Fruit fly (Drosophila melanogaster) whole organism, embryonic: ENCODE measurements around the gene CG5937.

ENCODE experiments used
- ATbp ChIP-seq: fragments of 200-800 bp; sonication (Bioruptor generic); optimal IDR thresholded peaks from 2 replicates; lab custom pipeline; 2017; ENCODE audit warnings: missing biosample characterization, mild to moderate bottlenecking, missing genetic modification characterization, missing genetic modification reagents
- Atf3 ChIP-seq: fragments of 200-800 bp; sonication (Bioruptor generic); optimal IDR thresholded peaks from 3 replicates; lab custom pipeline; 2016; ENCODE audit warnings: missing biosample characterization, missing genetic modification characterization
- B-H2 ChIP-seq: fragments of 200-800 bp; sonication (Bioruptor generic); optimal IDR thresholded peaks from 2 replicates; lab custom pipeline; 2018; ENCODE audit warnings: missing biosample characterization, mild to moderate bottlenecking, missing genetic modification characterization
- Bgb ChIP-seq: fragments of 200-800 bp; sonication (Bioruptor generic); IDR thresholded peaks from 2 replicates; pipeline ENCODE4 v1.3.6; 2022; ENCODE audit warnings: missing biosample characterization, missing genetic modification characterization; ENCODE audit not compliant: partially characterized antibody
- CG12219 ChIP-seq: fragments of 200-800 bp; sonication (Bioruptor generic); optimal IDR thresholded peaks from 3 replicates; lab custom pipeline; 2018; ENCODE audit warnings: missing biosample characterization, mild to moderate bottlenecking, missing genetic modification characterization
- CG14050 ChIP-seq: fragments of 200-800 bp; sonication (Bioruptor generic); IDR thresholded peaks from 3 replicates; pipeline ENCODE4 v1.3.6; 2022; ENCODE audit warnings: missing biosample characterization, missing genetic modification characterization
- CG14667 ChIP-seq: fragments of 200-800 bp; sonication (Bioruptor generic); IDR thresholded peaks from 2 replicates; pipeline ENCODE4 v1.3.6; 2022; ENCODE audit warnings: missing biosample characterization, missing genetic modification characterization
- CG16863 ChIP-seq: fragments of 200-800 bp; sonication (Bioruptor generic); optimal IDR thresholded peaks from 3 replicates; lab custom pipeline; 2016; ENCODE audit warnings: missing biosample characterization, missing genetic modification characterization
- CG17568 ChIP-seq: fragments of 200-800 bp; sonication (Bioruptor generic); optimal IDR thresholded peaks from 2 replicates; lab custom pipeline; 2018; ENCODE audit warnings: missing biosample characterization, mild to moderate bottlenecking, missing genetic modification characterization, moderate library complexity
- CG17912 ChIP-seq: fragments of 200-800 bp; sonication (Bioruptor generic); optimal IDR thresholded peaks from 2 replicates; lab custom pipeline; 2018; ENCODE audit warnings: missing biosample characterization, mild to moderate bottlenecking, missing genetic modification characterization
- CG2120 ChIP-seq: fragments of 200-800 bp; sonication (Bioruptor generic); optimal IDR thresholded peaks from 3 replicates; lab custom pipeline; 2016; ENCODE audit warnings: missing biosample characterization, missing genetic modification characterization
- CG32767 ChIP-seq: fragments of 200-800 bp; sonication (Bioruptor generic); IDR thresholded peaks from 2 replicates; pipeline ENCODE4 v1.3.6; 2022; ENCODE audit warnings: missing biosample characterization, missing genetic modification characterization
- CG34422 ChIP-seq: fragments of 200-800 bp; sonication (Bioruptor generic); IDR thresholded peaks from 3 replicates; pipeline ENCODE4 v1.3.6; 2022; ENCODE audit warnings: missing biosample characterization, missing genetic modification characterization
- CG4328 ChIP-seq: fragments of 200-800 bp; sonication (Bioruptor generic); optimal IDR thresholded peaks from 3 replicates; lab custom pipeline; 2017; ENCODE audit warnings: missing biosample characterization, missing genetic modification reagents, missing genetic modification characterization
- CG4820 ChIP-seq: fragments of 200-800 bp; sonication (Bioruptor generic); optimal IDR thresholded peaks from 3 replicates; lab custom pipeline; 2016; ENCODE audit warnings: missing biosample characterization, missing genetic modification characterization
- CG7357 ChIP-seq: fragments of 200-800 bp; sonication (Bioruptor generic); IDR thresholded peaks from 3 replicates; pipeline ENCODE4 v1.3.6; 2022; ENCODE audit warnings: missing biosample characterization, missing genetic modification characterization
- CoRest ChIP-seq: fragments of 200-800 bp; sonication (Bioruptor generic); optimal IDR thresholded peaks from 3 replicates; lab custom pipeline; 2018; ENCODE audit warnings: missing biosample characterization, mild to moderate bottlenecking, missing genetic modification characterization, moderate library complexity
- D ChIP-seq, 2 experiments: fragments of 200-800 bp in 1 of 2; fragments of >200 bp in 1 of 2; sonication (Bioruptor generic) in 1 of 2; optimal IDR thresholded peaks; 2 replicates in 1 of 2; 3 replicates in 1 of 2; lab custom pipeline; 2017; ENCODE audit warnings: mild to moderate bottlenecking in 1 of 2, missing biosample characterization in 1 of 2, missing genetic modification characterization in 1 of 2, missing genetic modification reagents in 1 of 2
- Deaf1 ChIP-seq: fragments of 200-800 bp; optimal IDR thresholded peaks from 3 replicates; lab custom pipeline; 2019; ENCODE audit warnings: missing biosample characterization, mild to moderate bottlenecking, missing genetic modification characterization, moderate library complexity
- E2f2 ChIP-seq: fragments of 200-800 bp; sonication (Bioruptor generic); IDR thresholded peaks from 2 replicates; pipeline ENCODE4 v1.3.6; 2022; ENCODE audit warnings: missing biosample characterization, missing genetic modification characterization
- Fer1 ChIP-seq: fragments of 200-800 bp; sonication (Bioruptor generic); optimal IDR thresholded peaks from 2 replicates; lab custom pipeline; 2017; ENCODE audit warnings: missing biosample characterization, mild to moderate bottlenecking, missing genetic modification characterization
- HmgZ ChIP-seq: fragments of 200-800 bp; sonication (Bioruptor generic); optimal IDR thresholded peaks from 2 replicates; lab custom pipeline; 2018; ENCODE audit warnings: missing biosample characterization, mild to moderate bottlenecking, missing genetic modification characterization
- Hr78 ChIP-seq, 2 experiments: fragments of 200-800 bp in 1 of 2; fragments of >200 bp in 1 of 2; sonication (Bioruptor generic) in 1 of 2; optimal IDR thresholded peaks; 2 replicates each; lab custom pipeline; 2017 to 2019; ENCODE audit warnings: missing biosample characterization in 2 of 2, missing genetic modification characterization in 2 of 2, mild to moderate bottlenecking in 1 of 2, moderate library complexity in 1 of 2
- Lhr ChIP-seq: fragments of 200-800 bp; sonication (Bioruptor generic); optimal IDR thresholded peaks from 3 replicates; lab custom pipeline; 2017; ENCODE audit warnings: mild to moderate bottlenecking, missing biosample characterization, missing genetic modification reagents, missing genetic modification characterization
- Lim3 ChIP-seq: fragments of 200-800 bp; sonication (Bioruptor generic); IDR thresholded peaks from 2 replicates; pipeline ENCODE4 v1.3.6; 2022; ENCODE audit warnings: missing biosample characterization, missing genetic modification characterization
- Med ChIP-seq: fragments of 200-800 bp; sonication (Bioruptor generic); peaks from one replicate; lab custom pipeline; 2016; ENCODE audit warnings: missing biosample characterization, missing genetic modification characterization, mild to moderate bottlenecking, inconsistent platforms, moderate library complexity
- Oaz ChIP-seq: fragments of 200-800 bp; sonication (Bioruptor generic); IDR thresholded peaks from 2 replicates; pipeline ENCODE4 v1.3.6; 2022; ENCODE audit warnings: missing biosample characterization, missing genetic modification characterization
- Ptx1 ChIP-seq: fragments of 200-800 bp; sonication (Bioruptor generic); IDR thresholded peaks from 2 replicates; pipeline ENCODE4 v1.3.6; 2022; ENCODE audit warnings: missing biosample characterization, missing genetic modification characterization
- Ravus ChIP-seq: fragments of 200-800 bp; sonication (Bioruptor generic); IDR thresholded peaks from 2 replicates; pipeline ENCODE4 v1.3.6; 2022; ENCODE audit warnings: missing biosample characterization, missing genetic modification characterization
- Sox102F ChIP-seq: fragments of 200-800 bp; sonication (Bioruptor generic); optimal IDR thresholded peaks from 2 replicates; lab custom pipeline; 2018; ENCODE audit warnings: missing biosample characterization, mild to moderate bottlenecking, missing genetic modification characterization, moderate library complexity
- Xbp1 ChIP-seq: fragments of 200-800 bp; sonication (Bioruptor generic); optimal IDR thresholded peaks from 3 replicates; lab custom pipeline; 2016; ENCODE audit warnings: missing biosample characterization, mild to moderate bottlenecking, missing genetic modification characterization
- abd-A ChIP-seq: fragments of 200-800 bp; sonication (Bioruptor generic); optimal IDR thresholded peaks from 3 replicates; lab custom pipeline; 2019; ENCODE audit warnings: missing biosample characterization, mild to moderate bottlenecking, missing genetic modification characterization, moderate library complexity
- btn ChIP-seq: fragments of 200-800 bp; sonication (Bioruptor generic); optimal IDR thresholded peaks from 2 replicates; lab custom pipeline; 2016; ENCODE audit warnings: missing biosample characterization, missing genetic modification characterization
- caup ChIP-seq: fragments of 200-800 bp; sonication (Bioruptor generic); optimal IDR thresholded peaks from 3 replicates; lab custom pipeline; 2017; ENCODE audit warnings: missing biosample characterization, mild to moderate bottlenecking, missing genetic modification characterization, moderate library complexity; ENCODE audit not compliant: severe bottlenecking
- dysf ChIP-seq: fragments of 200-800 bp; sonication (Bioruptor generic); IDR thresholded peaks from 3 replicates; pipeline ENCODE4 v1.3.6; 2022; ENCODE audit warnings: missing biosample characterization, missing genetic modification characterization
- emc ChIP-seq: fragments of 200-800 bp; sonication (Bioruptor generic); optimal IDR thresholded peaks from 2 replicates; lab custom pipeline; 2016; ENCODE audit warnings: missing biosample characterization, missing genetic modification characterization
- exex ChIP-seq: fragments of 200-800 bp; sonication (Bioruptor generic); optimal IDR thresholded peaks from 4 replicates; lab custom pipeline; 2018; ENCODE audit warnings: missing biosample characterization, mild to moderate bottlenecking, missing genetic modification characterization, moderate library complexity
- fd3F ChIP-seq: fragments of 200-800 bp; sonication (Bioruptor generic); optimal IDR thresholded peaks from 2 replicates; lab custom pipeline; 2018; ENCODE audit warnings: missing biosample characterization, mild to moderate bottlenecking, missing genetic modification characterization, moderate library complexity
- grau ChIP-seq: fragments of 200-800 bp; optimal IDR thresholded peaks from 3 replicates; lab custom pipeline; 2019; ENCODE audit warnings: missing biosample characterization, mild to moderate bottlenecking, missing genetic modification characterization, moderate library complexity
- hbn ChIP-seq: fragments of 200-800 bp; sonication (Bioruptor generic); IDR thresholded peaks from 2 replicates; pipeline ENCODE4 v1.3.6; 2022; ENCODE audit warnings: missing biosample characterization, missing genetic modification characterization; ENCODE audit not compliant: partially characterized antibody
- inv ChIP-seq: fragments of 200-800 bp; sonication (Bioruptor generic); IDR thresholded peaks from 2 replicates; pipeline ENCODE4 v1.3.6; 2022; ENCODE audit warnings: missing biosample characterization, missing genetic modification characterization; ENCODE audit not compliant: partially characterized antibody
- knrl ChIP-seq: fragments of 200-800 bp; sonication (Bioruptor generic); IDR thresholded peaks from 3 replicates; pipeline ENCODE4 v1.3.6; 2022; ENCODE audit warnings: missing biosample characterization, missing genetic modification characterization; ENCODE audit not compliant: partially characterized antibody
- lab ChIP-seq: fragments of 200-800 bp; sonication (Bioruptor generic); optimal IDR thresholded peaks from 3 replicates; lab custom pipeline; 2017; ENCODE audit warnings: missing biosample characterization, missing genetic modification characterization, mild to moderate bottlenecking, moderate library complexity, missing genetic modification reagents
- mirr ChIP-seq: fragments of 200-800 bp; sonication (Bioruptor generic); optimal IDR thresholded peaks from 3 replicates; lab custom pipeline; 2018; ENCODE audit warnings: missing biosample characterization, mild to moderate bottlenecking, missing genetic modification characterization
- p53 ChIP-seq: fragments of 200-800 bp; sonication (Bioruptor generic); optimal IDR thresholded peaks from 2 replicates; lab custom pipeline; 2016; ENCODE audit warnings: missing biosample characterization, missing genetic modification characterization
- sens ChIP-seq: fragments of 200-800 bp; sonication (Bioruptor generic); peaks from one replicate; lab custom pipeline; 2016; ENCODE audit warnings: missing biosample characterization, missing genetic modification characterization
- seq ChIP-seq: fragments of 200-800 bp; sonication (Bioruptor generic); IDR thresholded peaks from 2 replicates; pipeline ENCODE4 v1.3.6; 2022; ENCODE audit warnings: missing biosample characterization, missing genetic modification characterization
- ssp ChIP-seq: fragments of 200-800 bp; sonication (Bioruptor generic); IDR thresholded peaks from 2 replicates; pipeline ENCODE4 v1.3.6; 2022; ENCODE audit warnings: missing biosample characterization, missing genetic modification characterization
- twi ChIP-seq: fragments of 200-800 bp; optimal IDR thresholded peaks from 2 replicates; lab custom pipeline; 2019; ENCODE audit warnings: missing biosample characterization, mild to moderate bottlenecking, missing genetic modification characterization, moderate library complexity
- usp ChIP-seq: fragments of >200 bp; optimal IDR thresholded peaks from 2 replicates; lab custom pipeline; 2017; ENCODE audit warnings: missing biosample characterization, missing genetic modification characterization

Gene CG5937

dm6 chrX:6074845-6075244, 35.0 kb downstream of the CG5937 start, which contains the start of gene Tsp5D (continued):
- TF ChIP-seq CoRest (peak; percentile 92), CG14050 (peak; percentile 92), Lim3 (GFP tag; lab: Robert Waterston, UW) (peak; percentile 88), CG17568 (GFP tag; lab: Kevin White, UChicago) (peak; percentile 82), ATbp (GFP tag; lab: Kevin White, UChicago) (peak; percentile 97), ssp (GFP tag; lab: Robert Waterston, UW) (peak; percentile 86), CG2120 (GFP tag; lab: Kevin White, UChicago) (peak; percentile 24), twi (tag; lab: Kevin White, UChicago) (peak; percentile 79), Lhr (GFP tag; lab: Kevin White, UChicago) (peak; percentile 73), knrl (no peak), Ptx1 (GFP tag; lab: Robert Waterston, UW) (peak; percentile 96), Sox102F (GFP tag; lab: Kevin White, UChicago) (peak; percentile 96), CG16863 (GFP tag; lab: Kevin White, UChicago) (peak; percentile 58), dysf (peak; percentile 96), fd3F (peak; percentile 80), Oaz (GFP tag; lab: Robert Waterston, UW) (peak; percentile 93), Atf3 (GFP tag; lab: Kevin White, UChicago) (no peak), btn (no peak), seq (peak; percentile 94), CG34422 (GFP tag; lab: Robert Waterston, UW) (peak; percentile 96), sens (peak; percentile 89), CG4328 (GFP tag; lab: Kevin White, UChicago) (peak; percentile 63), Ravus (GFP tag; lab: Robert Waterston, UW) (peak; percentile 83), Deaf1 (tag; lab: Kevin White, UChicago) (peak; percentile 98), grau (tag; lab: Kevin White, UChicago) (peak; percentile 88), caup (GFP tag; lab: Kevin White, UChicago) (peak; percentile 88), usp (GFP tag; lab: Kevin White, UChicago) (no peak), hbn (no peak), CG17912 (GFP tag; lab: Kevin White, UChicago) (peak; percentile 28), abd-A (tag; lab: Kevin White, UChicago) (no peak), inv (no peak), lab (GFP tag; lab: Kevin White, UChicago) (peak; percentile 92), CG12219 (GFP tag; lab: Kevin White, UChicago) (peak; percentile 91), Fer1 (GFP tag; lab: Kevin White, UChicago) (peak; percentile 87), D (optimal IDR thresholded peaks at IDR 0.05; lab: Kevin White, UChicago) (no peak), D (GFP tag; optimal IDR thresholded peaks at IDR 0.05; lab: Kevin White, UChicago) (peak; percentile 96), Med (peak; percentile 89), p53 (GFP tag; lab: Kevin White, UChicago) (no peak), Bgb (GFP tag; lab: Robert Waterston, UW) (no peak), mirr (GFP tag; lab: Kevin White, UChicago) (no peak), Xbp1 (peak; percentile 90), E2f2 (peak; percentile 78), exex (tag; lab: Kevin White, UChicago) (peak; percentile 39), CG4820 (GFP tag; lab: Kevin White, UChicago) (peak; percentile 93), CG14667 (GFP tag; lab: Robert Waterston, UW) (peak; percentile 93), Hr78 (GFP tag; optimal IDR thresholded peaks at IDR 0.05; lab: Kevin White, UChicago) (peak in 1 of 2 experiments; percentile 58), emc (GFP tag; lab: Kevin White, UChicago) (no peak), B-H2 (no peak), CG7357 (GFP tag; lab: Robert Waterston, UW) (peak; percentile 86), HmgZ (tag; lab: Kevin White, UChicago) (peak; percentile 79), CG32767 (GFP tag; lab: Robert Waterston, UW) (peak; percentile 88)
